Fruit fly (Drosophila melanogaster) whole organism, prepupa: Measurements from ENCODE around the gene Had1.
A peak's percentile ranks its signal among the peaks of the same experiment; 100 is the strongest.

Experiments
- Blimp-1 ChIP-seq: fragments of 200-800 bp; sonication (Bioruptor generic); optimal IDR thresholded peaks from 3 replicates; lab custom pipeline; 2017; ENCODE audit warnings: missing biosample characterization, missing genetic modification characterization, mild to moderate bottlenecking, moderate library complexity, missing genetic modification reagents
- CG11762 ChIP-seq: fragments of 200-800 bp; sonication (Bioruptor generic); optimal IDR thresholded peaks from 3 replicates; lab custom pipeline; 2016; ENCODE audit warnings: missing biosample characterization, missing genetic modification characterization; ENCODE audit not compliant: insufficient read depth
- CG11902 ChIP-seq: fragments of 200-800 bp; sonication (Bioruptor generic); optimal IDR thresholded peaks from 3 replicates; lab custom pipeline; 2016; ENCODE audit warnings: missing biosample characterization, missing genetic modification characterization
- CG15336 ChIP-seq: fragments of 200-800 bp; sonication (Bioruptor generic); IDR thresholded peaks from 2 replicates; pipeline ENCODE4 v1.3.6; 2022; ENCODE audit warnings: missing biosample characterization, missing genetic modification characterization
- CG1621 ChIP-seq: fragments of 200-800 bp; sonication (Bioruptor generic); optimal IDR thresholded peaks from 3 replicates; lab custom pipeline; 2018; ENCODE audit warnings: missing biosample characterization, mild to moderate bottlenecking, missing genetic modification characterization
- CG16779 ChIP-seq: fragments of 200-800 bp; sonication (Bioruptor generic); optimal IDR thresholded peaks from 3 replicates; lab custom pipeline; 2017; ENCODE audit warnings: missing biosample characterization, mild to moderate bottlenecking, missing genetic modification characterization
- CG31627 ChIP-seq: fragments of 200-800 bp; sonication (Bioruptor generic); optimal IDR thresholded peaks from 3 replicates; lab custom pipeline; 2016; ENCODE audit warnings: missing biosample characterization, missing genetic modification characterization
- CG32006 ChIP-seq: fragments of 200-800 bp; sonication (Bioruptor generic); optimal IDR thresholded peaks from 3 replicates; lab custom pipeline; 2017; ENCODE audit warnings: missing biosample characterization, mild to moderate bottlenecking, missing genetic modification characterization
- CG34406 ChIP-seq: fragments of 200-800 bp; sonication (Bioruptor generic); optimal IDR thresholded peaks from 3 replicates; lab custom pipeline; 2016; ENCODE audit warnings: missing biosample characterization, missing genetic modification characterization
- CG4318 ChIP-seq: fragments of 200-800 bp; sonication (Bioruptor generic); optimal IDR thresholded peaks from 3 replicates; lab custom pipeline; 2017; ENCODE audit warnings: missing biosample characterization, mild to moderate bottlenecking, missing genetic modification characterization
- CG6163 ChIP-seq: fragments of 200-800 bp; sonication (Bioruptor generic); IDR thresholded peaks from 3 replicates; pipeline ENCODE4 v1.3.6; 2022; ENCODE audit warnings: missing biosample characterization, missing genetic modification characterization
- CG6276 ChIP-seq: fragments of 200-800 bp; sonication (Bioruptor generic); optimal IDR thresholded peaks from 2 replicates; lab custom pipeline; 2017; ENCODE audit warnings: missing biosample characterization, mild to moderate bottlenecking, missing genetic modification characterization
- CG6792 ChIP-seq: fragments of 200-800 bp; sonication (Bioruptor generic); optimal IDR thresholded peaks from 3 replicates; lab custom pipeline; 2016; ENCODE audit warnings: missing biosample characterization, missing genetic modification characterization
- CG6808 ChIP-seq: fragments of 200-800 bp; sonication (Bioruptor generic); optimal IDR thresholded peaks from 3 replicates; lab custom pipeline; 2017; ENCODE audit warnings: missing biosample characterization, missing genetic modification characterization, mild to moderate bottlenecking, moderate library complexity, missing genetic modification reagents
- CG6854 ChIP-seq: fragments of 200-800 bp; sonication (Bioruptor generic); optimal IDR thresholded peaks from 2 replicates; lab custom pipeline; 2017; ENCODE audit warnings: missing biosample characterization, mild to moderate bottlenecking, missing genetic modification characterization
- CG8119 ChIP-seq: fragments of 200-800 bp; sonication (Bioruptor generic); IDR thresholded peaks from 3 replicates; pipeline ENCODE4 v1.3.6; 2022; ENCODE audit warnings: missing biosample characterization, missing genetic modification characterization
- CG8319 ChIP-seq: fragments of 200-800 bp; sonication (Bioruptor generic); optimal IDR thresholded peaks from 3 replicates; lab custom pipeline; 2016; ENCODE audit warnings: missing biosample characterization, missing genetic modification characterization
- CG8632 ChIP-seq: fragments of 200-800 bp; sonication (Bioruptor generic); optimal IDR thresholded peaks from 3 replicates; lab custom pipeline; 2016; ENCODE audit warnings: missing biosample characterization, missing genetic modification characterization
- Eip75B ChIP-seq: fragments of 200-800 bp; sonication (Bioruptor generic); optimal IDR thresholded peaks from 3 replicates; lab custom pipeline; 2016; ENCODE audit warnings: missing biosample characterization, missing genetic modification characterization
- Eip78C ChIP-seq: fragments of 200-800 bp; sonication (Bioruptor generic); peaks from one replicate; lab custom pipeline; 2016; ENCODE audit warnings: missing biosample characterization, missing genetic modification characterization
- Eip93F ChIP-seq: fragments of 200-800 bp; sonication (Bioruptor generic); optimal IDR thresholded peaks from 2 replicates; lab custom pipeline; 2016; ENCODE audit warnings: missing biosample characterization, mild to moderate bottlenecking, missing genetic modification characterization
- Ets21C ChIP-seq: fragments of 200-800 bp; sonication (Bioruptor generic); optimal IDR thresholded peaks from 3 replicates; lab custom pipeline; 2016; ENCODE audit warnings: missing biosample characterization, missing genetic modification characterization
- Ets96B ChIP-seq: fragments of 200-800 bp; optimal IDR thresholded peaks from 2 replicates; lab custom pipeline; 2019; ENCODE audit warnings: missing biosample characterization, mild to moderate bottlenecking, missing genetic modification characterization, moderate library complexity
- Gug ChIP-seq: fragments of 200-800 bp; sonication (Bioruptor generic); IDR thresholded peaks from 2 replicates; pipeline ENCODE4 v1.3.6; 2022; ENCODE audit warnings: missing biosample characterization, missing genetic modification characterization
- Hr38 ChIP-seq: sonication (Bioruptor generic); optimal IDR thresholded peaks from 2 replicates; lab custom pipeline; 2016; ENCODE audit warnings: missing biosample characterization, missing genetic modification characterization
- Hr39 ChIP-seq: fragments of 200-800 bp; sonication (Bioruptor generic); optimal IDR thresholded peaks from 2 replicates; lab custom pipeline; 2016; ENCODE audit warnings: missing biosample characterization, missing genetic modification characterization
- Hr4 ChIP-seq: fragments of 200-800 bp; sonication (Bioruptor generic); optimal IDR thresholded peaks from 3 replicates; lab custom pipeline; 2016; ENCODE audit warnings: missing biosample characterization, missing genetic modification characterization
- Met ChIP-seq: fragments of 200-800 bp; sonication (Bioruptor generic); optimal IDR thresholded peaks from 3 replicates; lab custom pipeline; 2016; ENCODE audit warnings: missing biosample characterization, missing genetic modification characterization
- OdsH ChIP-seq: fragments of 200-800 bp; sonication (Bioruptor generic); optimal IDR thresholded peaks from 3 replicates; lab custom pipeline; 2016; ENCODE audit warnings: missing biosample characterization, missing genetic modification characterization
- Smox ChIP-seq: fragments of 200-800 bp; sonication (Bioruptor generic); optimal IDR thresholded peaks from 3 replicates; lab custom pipeline; 2016; ENCODE audit warnings: missing biosample characterization, missing genetic modification characterization
- Sox102F ChIP-seq: fragments of 200-800 bp; sonication (Bioruptor generic); optimal IDR thresholded peaks from 2 replicates; lab custom pipeline; 2016; ENCODE audit warnings: missing biosample characterization, mild to moderate bottlenecking, missing genetic modification characterization
- acj6 ChIP-seq: fragments of 200-800 bp; sonication (Bioruptor generic); optimal IDR thresholded peaks from 3 replicates; lab custom pipeline; 2016; ENCODE audit warnings: missing biosample characterization, missing genetic modification characterization
- dac ChIP-seq: fragments of 200-800 bp; sonication (Bioruptor generic); optimal IDR thresholded peaks from 2 replicates; lab custom pipeline; 2017; ENCODE audit warnings: missing biosample characterization, mild to moderate bottlenecking, missing genetic modification characterization
- dsx ChIP-seq: fragments of 200-800 bp; optimal IDR thresholded peaks from 3 replicates; lab custom pipeline; 2019; ENCODE audit warnings: missing biosample characterization, mild to moderate bottlenecking, missing genetic modification characterization, moderate library complexity; ENCODE audit not compliant: poor library complexity, severe bottlenecking
- eg ChIP-seq: fragments of 200-800 bp; sonication (Bioruptor generic); IDR thresholded peaks from 3 replicates; pipeline ENCODE4 v1.3.6; 2022; ENCODE audit warnings: missing biosample characterization, missing genetic modification characterization
- esn ChIP-seq: fragments of 200-800 bp; sonication (Bioruptor generic); optimal IDR thresholded peaks from 2 replicates; lab custom pipeline; 2016; ENCODE audit warnings: missing biosample characterization, mild to moderate bottlenecking, missing genetic modification characterization, moderate library complexity
- fd59A ChIP-seq: fragments of 200-800 bp; sonication (Bioruptor generic); optimal IDR thresholded peaks from 2 replicates; lab custom pipeline; 2017; ENCODE audit warnings: missing biosample characterization, mild to moderate bottlenecking, missing genetic modification characterization, missing genetic modification reagents
- fd85E ChIP-seq: fragments of 200-800 bp; sonication (Bioruptor generic); optimal IDR thresholded peaks from 3 replicates; lab custom pipeline; 2016; ENCODE audit warnings: missing biosample characterization, missing genetic modification characterization
- fkh ChIP-seq: fragments of 200-800 bp; sonication (Bioruptor generic); optimal IDR thresholded peaks from 3 replicates; lab custom pipeline; 2017; ENCODE audit warnings: missing biosample characterization, mild to moderate bottlenecking, missing genetic modification characterization, moderate library complexity
- lz ChIP-seq: fragments of 200-800 bp; sonication (Bioruptor generic); optimal IDR thresholded peaks from 3 replicates; lab custom pipeline; 2016; ENCODE audit warnings: missing biosample characterization, missing genetic modification characterization
- net ChIP-seq: fragments of 200-800 bp; sonication (Bioruptor generic); optimal IDR thresholded peaks from 3 replicates; lab custom pipeline; 2016; ENCODE audit warnings: missing biosample characterization, missing genetic modification characterization
- salr ChIP-seq, 2 experiments: fragments of 200-800 bp; sonication (Bioruptor generic); optimal IDR thresholded peaks; 3 replicates each; lab custom pipeline; 2016 to 2018; ENCODE audit warnings: missing biosample characterization in 2 of 2, missing genetic modification characterization in 2 of 2, mild to moderate bottlenecking in 1 of 2
- spab ChIP-seq: fragments of 200-800 bp; sonication (Bioruptor generic); optimal IDR thresholded peaks from 2 replicates; lab custom pipeline; 2017; ENCODE audit warnings: missing biosample characterization, mild to moderate bottlenecking, missing genetic modification characterization, missing genetic modification reagents
- ss ChIP-seq, 2 experiments: fragments of 200-800 bp; sonication (Bioruptor generic); optimal IDR thresholded peaks; 2 replicates in 1 of 2; 3 replicates in 1 of 2; lab custom pipeline; 2017 to 2018; ENCODE audit warnings: mild to moderate bottlenecking in 2 of 2, missing biosample characterization in 2 of 2, missing genetic modification characterization in 2 of 2, moderate library complexity in 1 of 2
- svp ChIP-seq: fragments of 200-800 bp; sonication (Bioruptor generic); peaks from one replicate; lab custom pipeline; 2016; ENCODE audit warnings: missing biosample characterization, missing genetic modification characterization
- vri ChIP-seq: fragments of 200-800 bp; sonication (Bioruptor generic); optimal IDR thresholded peaks from 3 replicates; lab custom pipeline; 2016; ENCODE audit warnings: missing biosample characterization, mild to moderate bottlenecking, missing genetic modification characterization

Had1 gene

dm6 chrX:16333434-16334141 is 25.1 kb upstream of the Had1 start, which contains the start of the genes CG9921 and Dsp1 (continued):
- TF ChIP-seq Eip78C (peak; percentile 53), fkh (GFP tag; lab: Kevin White, UChicago) (no peak), Eip75B (GFP tag; lab: Kevin White, UChicago) (no peak), CG1621 (tag; lab: Kevin White, UChicago) (no peak), Eip93F (peak; percentile 10), salr (GFP tag; optimal IDR thresholded peaks at IDR 0.05; lab: Kevin White, UChicago) (no peak), CG6276 (no peak)

dm6 chrX:16332615-16333288 is 24.3 kb upstream of the Had1 start:
- TF ChIP-seq net (GFP tag; lab: Kevin White, UChicago) = peak; percentile 95
- peak; percentile 97 for TF ChIP-seq Eip75B (GFP tag; lab: Kevin White, UChicago)
- TF ChIP-seq Gug (GFP tag; lab: Robert Waterston, UW) = peak; percentile 92
- TF ChIP-seq ss (GFP tag; optimal IDR thresholded peaks at IDR 0.05; lab: Kevin White, UChicago) = peak; percentile 95 to 98
- TF ChIP-seq OdsH = peak; percentile 95
- TF ChIP-seq Hr38 (GFP tag; lab: Kevin White, UChicago) = no peak
- TF ChIP-seq CG32006 = peak; percentile 98
- peak; percentile 97 for TF ChIP-seq CG6808 (GFP tag; lab: Kevin White, UChicago)
- peak; percentile 91 for TF ChIP-seq vri (GFP tag; lab: Kevin White, UChicago)
- peak; percentile 95 for TF ChIP-seq Ets96B (tag; lab: Kevin White, UChicago)
- TF ChIP-seq spab (GFP tag; lab: Kevin White, UChicago) = peak; percentile 96
- TF ChIP-seq Eip78C = peak; percentile 99
- TF ChIP-seq svp (GFP tag; lab: Kevin White, UChicago) = peak; percentile 98
- peak; percentile 92 for TF ChIP-seq Ets21C
- TF ChIP-seq fd85E (GFP tag; lab: Kevin White, UChicago) = peak; percentile 81
- TF ChIP-seq dsx (GFP tag; lab: Kevin White, UChicago) = peak; percentile 93
- TF ChIP-seq CG15336 (GFP tag; lab: Robert Waterston, UW) = peak; percentile 97
- TF ChIP-seq esn (GFP tag; lab: Kevin White, UChicago) = peak; percentile 98
- peak; percentile 96 for TF ChIP-seq Smox (GFP tag; lab: Kevin White, UChicago)
- peak; percentile 94 for TF ChIP-seq acj6 (GFP tag; lab: Kevin White, UChicago)
- peak; percentile 98 for TF ChIP-seq CG6276
- peak; percentile 91 for TF ChIP-seq CG6163 (GFP tag; lab: Robert Waterston, UW)
- TF ChIP-seq Hr4 (GFP tag; lab: Kevin White, UChicago) = peak; percentile 97
- TF ChIP-seq Sox102F = peak; percentile 97
- TF ChIP-seq CG4318 = peak; percentile 95
- TF ChIP-seq CG6854 (GFP tag; lab: Kevin White, UChicago) = peak; percentile 94
- TF ChIP-seq Blimp-1 (GFP tag; lab: Kevin White, UChicago) = peak; percentile 91
- peak; percentile 97 for TF ChIP-seq fd59A
- peak; percentile 90 for TF ChIP-seq CG11762 (GFP tag; lab: Kevin White, UChicago)
- peak; percentile 97 for TF ChIP-seq lz (GFP tag; lab: Kevin White, UChicago)
- TF ChIP-seq CG6792 = peak; percentile 94
- TF ChIP-seq Hr39 = peak; percentile 96
- peak; percentile 97 for TF ChIP-seq Met (GFP tag; lab: Kevin White, UChicago)
- peak; percentile 97 for TF ChIP-seq dac
- peak; percentile 96 for TF ChIP-seq CG34406
- TF ChIP-seq salr (GFP tag; optimal IDR thresholded peaks at IDR 0.05; lab: Kevin White, UChicago) = peak; percentile 91 to 94
- TF ChIP-seq eg (GFP tag; lab: Robert Waterston, UW) = peak; percentile 94
- TF ChIP-seq CG8319 (GFP tag; lab: Kevin White, UChicago) = peak; percentile 90
- TF ChIP-seq CG8119 (GFP tag; lab: Robert Waterston, UW) = peak; percentile 97
- TF ChIP-seq CG31627 = peak; percentile 96
- peak; percentile 95 for TF ChIP-seq CG16779 (tag; lab: Kevin White, UChicago)
- peak; percentile 88 for TF ChIP-seq Eip93F
- peak; percentile 95 for TF ChIP-seq CG8632 (GFP tag; lab: Kevin White, UChicago)
- peak; percentile 87 for TF ChIP-seq CG11902 (GFP tag; lab: Kevin White, UChicago)
